Fruit fly (Drosophila melanogaster): ENCODE measurements around the gene pbl.

The pbl gene

DNA sequence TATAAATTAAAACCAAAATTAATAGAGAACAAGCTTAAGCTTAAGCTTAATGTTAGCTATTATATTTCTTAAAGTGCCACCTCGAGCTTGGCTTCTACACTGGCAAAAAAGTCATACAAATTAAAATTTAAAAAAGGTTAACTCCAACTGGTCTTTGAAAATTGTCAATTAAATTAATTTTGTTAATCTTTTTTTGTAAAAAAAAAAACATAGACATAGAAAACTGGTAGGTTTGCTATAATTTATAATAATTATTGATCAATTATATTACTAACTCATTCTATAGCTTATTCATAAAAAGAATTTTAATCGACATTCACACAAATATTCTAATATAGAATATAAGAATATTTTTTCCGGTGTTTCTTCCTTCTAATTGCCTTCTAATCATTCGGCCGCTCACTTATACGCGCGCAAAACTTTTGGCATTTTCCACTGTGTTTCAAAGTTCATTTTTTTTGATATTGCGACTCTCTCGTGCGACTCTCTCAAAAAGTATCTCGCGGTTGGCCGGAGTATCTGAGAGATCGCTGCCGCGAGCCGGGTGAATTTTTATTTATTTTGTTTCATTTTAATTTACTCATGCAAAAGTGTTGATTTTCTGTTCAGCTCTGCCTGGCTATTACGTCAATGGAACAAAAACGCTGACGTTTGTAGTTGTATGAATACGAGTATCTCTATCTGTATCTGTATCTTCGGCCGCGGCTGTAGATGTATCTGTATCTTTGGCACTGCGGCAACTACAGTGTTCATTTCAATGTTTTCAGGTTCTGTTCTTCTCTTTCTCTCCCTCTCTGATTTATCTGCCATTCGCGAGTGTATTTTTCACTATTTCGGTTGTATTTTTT lies 55.8 kb downstream of the pbl start (continued):
- no peak for TF ChIP-seq N (GFP tag; optimal IDR thresholded peaks at IDR 0.05)
- TF ChIP-seq jim (GFP tag; optimal IDR thresholded peaks at IDR 0.05): no peak
- TF ChIP-seq Hr78 (GFP tag; optimal IDR thresholded peaks at IDR 0.05): no peak
- peak; percentile 69 for TF ChIP-seq dmrt93B (GFP tag; optimal IDR thresholded peaks at IDR 0.05)
- TF ChIP-seq ey (GFP tag; optimal IDR thresholded peaks at IDR 0.05): peak; percentile 39
- peak; percentile 43 to 56 for TF ChIP-seq dl (GFP tag; optimal IDR thresholded peaks at IDR 0.05; ENCODE audit: insufficient read depth in 1 of 2, partially characterized antibody in 2 of 2)
- peak; percentile 82 for TF ChIP-seq OdsH (GFP tag; optimal IDR thresholded peaks at IDR 0.05)
- no peak for TF ChIP-seq pan (optimal IDR thresholded peaks at IDR 0.05)
- no peak for TF ChIP-seq Dfd (GFP tag; optimal IDR thresholded peaks at IDR 0.05)

DNA sequence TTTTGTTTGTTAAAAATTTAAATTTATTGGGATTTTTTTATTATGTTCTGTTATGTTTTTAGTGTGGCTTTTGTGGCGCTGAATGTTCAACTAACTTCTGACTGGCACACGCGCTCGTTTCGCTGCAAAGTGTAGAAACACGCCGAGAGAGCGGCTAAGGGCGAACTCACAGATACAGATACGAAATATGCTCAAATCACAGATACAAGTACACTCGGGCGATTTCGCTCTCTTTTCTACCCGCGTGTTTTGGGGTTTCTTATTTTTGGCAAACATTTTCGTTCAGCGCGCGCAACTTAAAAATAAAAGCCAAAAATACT lies 56.3 kb downstream of the pbl start:
- TF ChIP-seq pan (optimal IDR thresholded peaks at IDR 0.05) (no peak), Jra (GFP tag; optimal IDR thresholded peaks at IDR 0.05) (no peak), dl (GFP tag; optimal IDR thresholded peaks at IDR 0.05; ENCODE audit: insufficient read depth in 1 of 2, partially characterized antibody in 2 of 2) (peak; percentile 8 to 34), Rel (GFP tag; optimal IDR thresholded peaks at IDR 0.05) (no peak), Rel (tag; optimal IDR thresholded peaks at IDR 0.05) (peak; percentile 1), Dif (GFP tag; optimal IDR thresholded peaks at IDR 0.05; ENCODE audit: partially characterized antibody) (peak; percentile 47)

DNA sequence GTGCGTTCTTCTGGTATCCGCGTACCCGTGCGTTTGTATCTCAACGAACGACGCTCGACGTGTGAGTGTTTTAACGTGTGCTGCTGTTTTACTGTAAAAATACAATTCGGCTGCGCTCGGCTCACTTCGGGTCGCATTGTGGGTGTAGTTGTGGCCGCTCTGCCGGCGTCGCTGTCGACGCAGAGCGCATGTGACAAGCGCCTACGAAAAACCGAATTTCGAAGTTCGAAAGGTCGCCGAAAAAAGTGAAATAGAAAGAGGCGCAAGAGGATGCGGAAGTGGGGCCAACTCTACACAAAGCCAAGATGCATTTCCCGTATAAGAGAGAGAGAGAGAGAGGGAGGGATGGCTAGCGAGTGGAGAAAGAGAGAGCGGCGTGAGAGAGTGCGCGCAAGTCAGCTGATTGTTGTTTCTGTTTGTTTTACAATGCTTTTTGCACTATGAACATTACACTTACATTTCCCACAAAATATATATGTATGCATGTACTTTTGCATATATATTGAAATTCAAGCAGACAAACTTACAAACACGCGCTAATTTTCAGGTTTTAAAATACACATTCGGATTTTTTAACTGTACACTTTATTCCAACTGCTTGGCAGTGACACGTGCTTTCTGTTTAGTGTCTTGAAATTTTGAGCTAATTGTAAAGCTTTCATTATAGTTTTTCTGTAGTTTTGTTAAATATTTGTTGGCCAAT lies 56.9 kb downstream of the pbl start:
- peak; percentile 16 for TF ChIP-seq Vsx2 (GFP tag; optimal IDR thresholded peaks at IDR 0.05; ENCODE audit: partially characterized antibody)
- TF ChIP-seq sv (GFP tag; optimal IDR thresholded peaks at IDR 0.05): no peak
- TF ChIP-seq jim (GFP tag; optimal IDR thresholded peaks at IDR 0.05): no peak
- TF ChIP-seq GATAd (GFP tag; optimal IDR thresholded peaks at IDR 0.05): no peak
- TF ChIP-seq HLH106 (tag; optimal IDR thresholded peaks at IDR 0.05): no peak
- TF ChIP-seq dmrt93B (GFP tag; optimal IDR thresholded peaks at IDR 0.05): no peak
- TF ChIP-seq CG9705 (GFP tag; optimal IDR thresholded peaks at IDR 0.05): peak; percentile 13
- peak; percentile 21 for TF ChIP-seq Hnf4 (GFP tag; optimal IDR thresholded peaks at IDR 0.05)
- TF ChIP-seq h (GFP tag; optimal IDR thresholded peaks at IDR 0.05): peak; percentile 8
- no peak for TF ChIP-seq CrebA (GFP tag; optimal IDR thresholded peaks at IDR 0.05; ENCODE audit: borderline replicate concordance)
- TF ChIP-seq Dfd (GFP tag; optimal IDR thresholded peaks at IDR 0.05): no peak
- peak; percentile 49 for TF ChIP-seq sage (GFP tag; optimal IDR thresholded peaks at IDR 0.05)
- TF ChIP-seq usp (GFP tag; optimal IDR thresholded peaks at IDR 0.05): no peak
- no peak for TF ChIP-seq Abd-B (GFP tag; optimal IDR thresholded peaks at IDR 0.05)
- peak; percentile 73 for TF ChIP-seq Hr83 (GFP tag; optimal IDR thresholded peaks at IDR 0.05; ENCODE audit: poor library complexity, severe bottlenecking)
- TF ChIP-seq dsf (GFP tag; optimal IDR thresholded peaks at IDR 0.05; ENCODE audit: borderline replicate concordance): no peak
- no peak for TF ChIP-seq pan (optimal IDR thresholded peaks at IDR 0.05)
- TF ChIP-seq Dif (GFP tag; optimal IDR thresholded peaks at IDR 0.05; ENCODE audit: partially characterized antibody): peak; percentile 37
- TF ChIP-seq N (GFP tag; optimal IDR thresholded peaks at IDR 0.05): no peak
- TF ChIP-seq fru (GFP tag; optimal IDR thresholded peaks at IDR 0.05): no peak
- no peak for TF ChIP-seq Rel (GFP tag; optimal IDR thresholded peaks at IDR 0.05)
- TF ChIP-seq Rel (tag; optimal IDR thresholded peaks at IDR 0.05): peak; percentile 17
- no peak for TF ChIP-seq Jra (GFP tag; optimal IDR thresholded peaks at IDR 0.05)
- TF ChIP-seq foxo (GFP tag; optimal IDR thresholded peaks at IDR 0.05): no peak
- TF ChIP-seq lola (GFP tag; optimal IDR thresholded peaks at IDR 0.05): no peak
- no peak for TF ChIP-seq Hr78 (GFP tag; optimal IDR thresholded peaks at IDR 0.05)
- TF ChIP-seq rgr (GFP tag; optimal IDR thresholded peaks at IDR 0.05): no peak
- no peak for TF ChIP-seq OdsH (GFP tag; optimal IDR thresholded peaks at IDR 0.05)
- no peak for TF ChIP-seq brk (GFP tag; optimal IDR thresholded peaks at IDR 0.05)
- TF ChIP-seq dl (GFP tag; optimal IDR thresholded peaks at IDR 0.05; ENCODE audit: insufficient read depth in 1 of 2, partially characterized antibody in 2 of 2): peak in 1 of 2 experiments; percentile 11
- TF ChIP-seq Myc (optimal IDR thresholded peaks at IDR 0.05): no peak
- no peak for TF ChIP-seq psq (GFP tag; optimal IDR thresholded peaks at IDR 0.05)
- peak; percentile 46 for TF ChIP-seq Sp1 (GFP tag; optimal IDR thresholded peaks at IDR 0.05)
- no peak for TF ChIP-seq br (GFP tag; optimal IDR thresholded peaks at IDR 0.05)
- no peak for TF ChIP-seq tai (GFP tag; optimal IDR thresholded peaks at IDR 0.05)
- TF ChIP-seq CG32264 (GFP tag; optimal IDR thresholded peaks at IDR 0.05): no peak
- no peak for TF ChIP-seq ey (GFP tag; optimal IDR thresholded peaks at IDR 0.05)
- no peak for TF ChIP-seq Mio (GFP tag; optimal IDR thresholded peaks at IDR 0.05)
- no peak for TF ChIP-seq woc (GFP tag; optimal IDR thresholded peaks at IDR 0.05)

Measured in whole organism, wandering third instar larva.